Worm (Caenorhabditis elegans): ENCODE measurements around the gene pqn-13.
A peak's percentile ranks its signal among the peaks of the same experiment; 100 is the strongest.

pqn-13 gene

DNA sequence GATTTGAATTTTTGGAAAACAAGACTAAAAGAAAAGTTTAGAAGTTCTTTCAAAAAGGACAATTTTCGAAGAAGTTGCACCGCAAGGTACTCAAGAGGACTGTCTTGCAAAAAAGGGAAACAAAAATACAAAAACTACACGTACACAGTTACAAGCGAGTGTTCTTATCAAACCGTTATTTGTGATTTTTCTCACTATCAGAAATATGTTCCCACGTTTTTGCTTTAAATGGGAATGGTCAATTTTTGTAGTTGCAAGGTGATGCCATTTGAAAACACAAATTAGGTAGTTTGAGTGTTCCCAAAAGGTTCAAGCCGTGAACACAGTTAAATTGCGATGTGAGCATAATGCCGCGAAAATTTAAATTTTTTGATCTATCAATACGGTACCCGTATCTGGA, 20.3 kb upstream of the pqn-13 start:
- TF ChIP-seq mes-2 (tag; optimal IDR thresholded peaks at IDR 0.05; ENCODE audit: poor library complexity, severe bottlenecking) = no peak
- no peak for TF ChIP-seq lin-29 (GFP tag; IDR thresholded peaks at IDR 0.05)
- peak; percentile 65 for TF ChIP-seq pqm-1 (tag; optimal IDR thresholded peaks at IDR 0.05)
- no peak for TF ChIP-seq nhr-111 (GFP tag; optimal IDR thresholded peaks at IDR 0.05)
- TF ChIP-seq nhr-6 (tag; optimal IDR thresholded peaks at IDR 0.05) = peak; percentile 3
- peak; percentile 94 for TF ChIP-seq nhr-28 (tag; optimal IDR thresholded peaks at IDR 0.05)
- TF ChIP-seq daf-16 (GFP tag; optimal IDR thresholded peaks at IDR 0.05) = no peak
- TF ChIP-seq daf-16 (tag; optimal IDR thresholded peaks at IDR 0.05) = peak; percentile 19

DNA sequence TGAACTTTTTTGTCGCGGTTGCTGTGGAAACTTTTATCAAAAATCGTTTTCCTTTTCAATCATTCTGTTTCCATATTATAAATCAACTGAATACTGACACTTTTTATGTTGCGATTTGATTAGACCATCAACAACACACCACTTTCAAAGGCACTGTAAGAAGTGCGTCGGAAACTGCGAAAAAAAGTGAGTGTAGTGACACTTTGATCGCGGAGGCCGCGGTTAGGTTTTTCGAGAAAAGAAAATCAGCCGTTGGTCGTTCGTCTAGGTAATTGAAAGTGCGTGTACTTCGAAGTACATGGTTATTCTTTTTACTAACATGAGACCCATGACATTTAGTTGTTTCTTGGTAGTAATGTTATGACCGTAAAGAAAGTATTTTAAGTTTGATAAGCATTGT, 19.7 kb upstream of the pqn-13 start:
- TF ChIP-seq lin-1 (GFP tag; IDR thresholded peaks at IDR 0.05) = 0 out of 2 replicates have a peak, but pooled peaks have one; percentile 33
- peak; percentile 55 for TF ChIP-seq nhr-28 (tag; optimal IDR thresholded peaks at IDR 0.05)
- peak; percentile 11 for TF ChIP-seq mxl-3 (GFP tag; optimal IDR thresholded peaks at IDR 0.05)
- no peak for TF ChIP-seq daf-8 (GFP tag; IDR thresholded peaks at IDR 0.05)
- no peak for TF ChIP-seq jun-1 (tag; optimal IDR thresholded peaks at IDR 0.05)
- peak in 1 of 2 experiments; percentile 63 for TF ChIP-seq unc-62 (GFP tag; optimal IDR thresholded peaks at IDR 0.05 in 1 of 2)
- no peak for TF ChIP-seq unc-62 (tag; optimal IDR thresholded peaks at IDR 0.05)
- peak; percentile 30; the same call in 1 of the 2 replicates for TF ChIP-seq ceh-20 (GFP tag; IDR thresholded peaks at IDR 0.05)
- no peak for TF ChIP-seq madf-9 (GFP tag; conservative IDR thresholded peaks at IDR 0.05)
- TF ChIP-seq arid-1 (GFP tag; conservative IDR thresholded peaks at IDR 0.05) = no peak
- 0 out of 2 replicates have a peak, but pooled peaks have one; percentile 55 for TF ChIP-seq php-3 (GFP tag; IDR thresholded peaks at IDR 0.05)
- TF ChIP-seq F49E8.2 (tag; optimal IDR thresholded peaks at IDR 0.05; ENCODE audit: borderline replicate concordance) = no peak
- TF ChIP-seq hlh-11 (tag; optimal IDR thresholded peaks at IDR 0.05) = peak; percentile 47
- TF ChIP-seq daf-16 (GFP tag; optimal IDR thresholded peaks at IDR 0.05) = no peak
- peak; percentile 30 for TF ChIP-seq daf-16 (tag; optimal IDR thresholded peaks at IDR 0.05)

DNA sequence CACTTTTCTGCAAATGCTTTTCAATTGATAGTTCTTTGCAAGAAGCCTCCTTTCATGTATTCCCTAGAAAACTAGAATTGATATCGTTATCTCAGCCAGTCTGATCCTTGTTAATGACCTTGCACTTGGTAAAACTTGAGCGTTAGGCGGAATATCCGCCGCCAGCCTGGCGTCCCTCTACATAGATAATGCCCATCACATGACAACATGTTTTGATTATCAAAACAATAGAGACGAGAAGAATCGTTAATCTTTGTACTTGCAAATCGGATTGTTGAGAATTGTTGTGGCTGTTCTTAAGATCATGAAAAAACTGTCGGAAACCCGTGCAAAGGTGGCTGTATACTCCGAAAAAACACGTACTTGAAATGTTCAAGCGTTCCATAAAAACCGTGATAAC, 17.7 kb upstream of the pqn-13 start:
- TF ChIP-seq duxl-1 (tag; optimal IDR thresholded peaks at IDR 0.05; ENCODE audit: poor library complexity) (no peak), Y75B8A.6 (GFP tag; IDR thresholded peaks at IDR 0.05) (no peak), lin-38 (GFP tag; IDR thresholded peaks at IDR 0.05) (no peak), lin-29 (GFP tag; IDR thresholded peaks at IDR 0.05) (no peak), dmd-6 (GFP tag; IDR thresholded peaks at IDR 0.05) (no peak), hlh-30 (tag; optimal IDR thresholded peaks at IDR 0.05; ENCODE audit: insufficient read depth) (no peak), dmd-8 (GFP tag; IDR thresholded peaks at IDR 0.05) (no peak), pqm-1 (tag; optimal IDR thresholded peaks at IDR 0.05) (no peak), daf-19 (GFP tag; conservative IDR thresholded peaks at IDR 0.05) (no peak), mdl-1 (tag; optimal IDR thresholded peaks at IDR 0.05) (peak in 1 of 2 experiments; percentile 4), T20F7.1 (GFP tag; optimal IDR thresholded peaks at IDR 0.05) (no peak), attf-4 (tag; optimal IDR thresholded peaks at IDR 0.05) (no peak), hlh-11 (tag; optimal IDR thresholded peaks at IDR 0.05) (peak; percentile 36), jun-1 (tag; optimal IDR thresholded peaks at IDR 0.05) (no peak), unc-62 (GFP tag; optimal IDR thresholded peaks at IDR 0.05 in 1 of 2) (peak in 1 of 2 experiments; percentile 72), unc-62 (tag; optimal IDR thresholded peaks at IDR 0.05) (no peak), aly-2 (tag; optimal IDR thresholded peaks at IDR 0.05) (no peak), unc-39 (tag; optimal IDR thresholded peaks at IDR 0.05) (no peak), tag-97 (GFP tag; IDR thresholded peaks at IDR 0.05) (no peak), lin-15B (tag; optimal IDR thresholded peaks at IDR 0.05) (no peak), F10B5.3 (tag; optimal IDR thresholded peaks at IDR 0.05) (no peak)
